Fruit fly (Drosophila melanogaster): ENCODE data around the gene w-cup.

DNA sequence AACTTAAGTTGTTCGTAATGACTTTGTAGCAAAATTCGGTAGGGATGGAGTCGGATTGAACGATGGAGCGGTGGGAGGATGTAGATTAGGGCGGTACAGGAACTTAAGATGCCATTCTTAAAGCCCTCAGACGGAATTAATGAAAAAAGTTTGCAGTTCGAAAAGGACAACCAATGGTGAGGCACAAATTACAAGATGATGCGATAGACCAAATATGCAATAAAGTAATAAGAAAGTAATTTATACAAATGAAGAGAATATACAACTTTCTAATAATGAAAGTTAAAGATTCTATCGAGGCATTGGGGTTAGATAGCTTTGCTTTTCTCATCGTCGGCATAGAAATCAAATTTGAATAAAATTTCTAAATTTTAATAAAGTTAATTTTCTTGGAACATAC lies 10.6 kb downstream of the w-cup start, which contains the start of gene CG6138:
- no peak for TF ChIP-seq cnc (optimal IDR thresholded peaks at IDR 0.05)
- TF ChIP-seq bab1 (GFP tag; optimal IDR thresholded peaks at IDR 0.05), result no peak
- no peak for TF ChIP-seq kay (GFP tag; ENCODE audit: borderline replicate concordance)
- no peak for TF ChIP-seq CG14711 (tag; optimal IDR thresholded peaks at IDR 0.05)
- TF ChIP-seq Clk (GFP tag; optimal IDR thresholded peaks at IDR 0.05), result no peak
- TF ChIP-seq CG5204 (GFP tag; optimal IDR thresholded peaks at IDR 0.05), result no peak
- no peak for TF ChIP-seq CG11617 (GFP tag; optimal IDR thresholded peaks at IDR 0.05)
- no peak for TF ChIP-seq pad (GFP tag; optimal IDR thresholded peaks at IDR 0.05)
- TF ChIP-seq ovo (GFP tag; optimal IDR thresholded peaks at IDR 0.05), result no peak
- TF ChIP-seq CG7101 (tag; optimal IDR thresholded peaks at IDR 0.05), result no peak
- TF ChIP-seq Mnt (GFP tag; optimal IDR thresholded peaks at IDR 0.05), result no peak
- no peak for TF ChIP-seq CG1620 (GFP tag; optimal IDR thresholded peaks at IDR 0.05)

Data from whole organism, adult.